Fruit fly (Drosophila melanogaster): ENCODE data around the gene indra.
A peak's percentile ranks its signal among the peaks of the same experiment; 100 is the strongest.

indra gene

dm6 chr3L:1349942-1350923 lies 8.0 kb upstream of the indra start (continued):
- no peak for TF ChIP-seq Deaf1 (tag; optimal IDR thresholded peaks at IDR 0.05)
- no peak for TF ChIP-seq CG5180 (GFP tag; optimal IDR thresholded peaks at IDR 0.05)
- TF ChIP-seq so (GFP tag; IDR thresholded peaks at IDR 0.05): no peak
- TF ChIP-seq CG4360 (GFP tag; IDR thresholded peaks at IDR 0.05): peak; percentile 80
- peak; percentile 12 for TF ChIP-seq gsb-n (tag; optimal IDR thresholded peaks at IDR 0.05)
- TF ChIP-seq Ets65A (GFP tag): peak; percentile 90
- no peak for TF ChIP-seq Asciz (GFP tag; optimal IDR thresholded peaks at IDR 0.05)
- peak; percentile 75 for TF ChIP-seq CG2116 (GFP tag; optimal IDR thresholded peaks at IDR 0.05)
- TF ChIP-seq Rfx (GFP tag; IDR thresholded peaks at IDR 0.05): 0 out of 2 replicates have a peak, but pooled peaks have one; percentile 48
- no peak for TF ChIP-seq PHDP (tag; optimal IDR thresholded peaks at IDR 0.05)
- TF ChIP-seq az2 (GFP tag; optimal IDR thresholded peaks at IDR 0.05): peak; percentile 33
- TF ChIP-seq ind (GFP tag; optimal IDR thresholded peaks at IDR 0.05): peak; percentile 26
- no peak for TF ChIP-seq CrebB (tag; optimal IDR thresholded peaks at IDR 0.05)
- TF ChIP-seq CG9437 (GFP tag; optimal IDR thresholded peaks at IDR 0.05): peak; percentile 19
- TF ChIP-seq prd (optimal IDR thresholded peaks at IDR 0.05): no peak
- TF ChIP-seq prd (GFP tag; IDR thresholded peaks at IDR 0.05): peak; percentile 37; the same call in 2 of the 3 replicates
- TF ChIP-seq nerfin-2 (GFP tag; IDR thresholded peaks at IDR 0.05; ENCODE audit: partially characterized antibody): peak; percentile 96
- peak; percentile 35 for TF ChIP-seq CG9727 (GFP tag; optimal IDR thresholded peaks at IDR 0.05)
- TF ChIP-seq CG11560 (tag; IDR thresholded peaks at IDR 0.05): peak; percentile 97
- TF ChIP-seq hb (GFP tag; IDR thresholded peaks at IDR 0.05; ENCODE audit: partially characterized antibody): peak; percentile 98
- peak; percentile 59 for TF ChIP-seq CG13894 (tag; optimal IDR thresholded peaks at IDR 0.05)
- no peak for TF ChIP-seq CG15073 (GFP tag; optimal IDR thresholded peaks at IDR 0.05)
- TF ChIP-seq Mes4 (GFP tag; optimal IDR thresholded peaks at IDR 0.05): no peak
- TF ChIP-seq CG2875 (GFP tag; optimal IDR thresholded peaks at IDR 0.05): no peak
- TF ChIP-seq scrt (GFP tag; optimal IDR thresholded peaks at IDR 0.05): peak; percentile 15
- peak; percentile 70 for TF ChIP-seq row (GFP tag; IDR thresholded peaks at IDR 0.05)
- no peak for TF ChIP-seq peb (GFP tag; IDR thresholded peaks at IDR 0.05)
- peak; percentile 7; the same call in 1 of the 2 replicates for TF ChIP-seq CG9215 (GFP tag; IDR thresholded peaks at IDR 0.05)
- TF ChIP-seq CG7928 (GFP tag; optimal IDR thresholded peaks at IDR 0.05): no peak
- no peak for TF ChIP-seq jigr1 (GFP tag; IDR thresholded peaks at IDR 0.05)
- peak; percentile 49 for TF ChIP-seq Hsf (GFP tag; optimal IDR thresholded peaks at IDR 0.05)
- TF ChIP-seq CG8388 (GFP tag; optimal IDR thresholded peaks at IDR 0.05): no peak
- TF ChIP-seq Chrac-16 (GFP tag; optimal IDR thresholded peaks at IDR 0.05): peak; percentile 15
- TF ChIP-seq CG15514 (GFP tag; optimal IDR thresholded peaks at IDR 0.05): peak; percentile 69
- TF ChIP-seq dpn (GFP tag; optimal IDR thresholded peaks at IDR 0.05): peak; percentile 23 to 51
- peak; percentile 88 for TF ChIP-seq Med (GFP tag)
- no peak for TF ChIP-seq CG1832 (GFP tag; optimal IDR thresholded peaks at IDR 0.05)
- TF ChIP-seq dimm (GFP tag; IDR thresholded peaks at IDR 0.05): no peak
- TF ChIP-seq h (optimal IDR thresholded peaks at IDR 0.05): no peak
- TF ChIP-seq cato (GFP tag; optimal IDR thresholded peaks at IDR 0.05; ENCODE audit: borderline replicate concordance): peak; percentile 4
- TF ChIP-seq CG2129 (GFP tag; IDR thresholded peaks at IDR 0.05; ENCODE audit: partially characterized antibody): peak; percentile 97
- TF ChIP-seq her (GFP tag; optimal IDR thresholded peaks at IDR 0.05): peak; percentile 20
- no peak for TF ChIP-seq crp (GFP tag; optimal IDR thresholded peaks at IDR 0.05)
- TF ChIP-seq CG17361 (GFP tag; IDR thresholded peaks at IDR 0.05): peak; percentile 68
- TF ChIP-seq CG34376 (GFP tag; optimal IDR thresholded peaks at IDR 0.05): no peak
- TF ChIP-seq CG31224 (GFP tag; IDR thresholded peaks at IDR 0.05): peak; percentile 30; the same call in 1 of the 2 replicates
- peak; percentile 97 for TF ChIP-seq unc-4 (GFP tag; IDR thresholded peaks at IDR 0.05; ENCODE audit: partially characterized antibody)
- no peak for TF ChIP-seq CG16779 (GFP tag; IDR thresholded peaks at IDR 0.05)

Measured in whole organism, embryonic.